Worm (Caenorhabditis elegans): ENCODE data around the gene kin-21.

DNA sequence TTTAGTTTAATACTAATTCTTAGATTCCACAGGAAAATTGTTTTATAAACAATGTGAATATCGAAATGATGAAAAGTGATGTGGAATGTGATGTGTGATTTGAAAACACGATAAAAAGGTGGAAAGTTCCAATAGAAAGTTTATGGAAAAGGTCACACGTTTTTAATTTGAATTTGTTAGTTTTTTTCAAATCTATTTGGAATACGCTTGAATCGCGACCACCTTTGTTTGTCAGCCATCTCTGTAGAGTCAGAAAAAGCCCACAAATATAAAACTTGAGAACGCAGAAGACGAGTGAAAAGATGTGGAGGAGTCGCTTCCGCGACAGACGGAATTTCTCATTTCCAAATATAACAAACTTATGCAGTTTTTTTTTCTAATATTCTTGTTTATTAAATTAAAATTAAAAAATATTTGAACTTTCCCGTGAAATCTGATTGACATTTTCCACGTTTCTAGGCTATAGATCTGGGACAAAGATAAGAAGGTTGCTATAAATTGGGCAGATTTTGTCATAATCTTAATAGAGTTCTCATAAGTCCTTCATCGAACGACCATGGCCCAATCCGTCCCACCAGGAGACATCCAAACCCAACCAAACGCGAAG is 8.4 kb downstream of the kin-21 start, which contains the start of the genes kin-24 and msp-56:
- TF ChIP-seq unc-39 (tag; optimal IDR thresholded peaks at IDR 0.05) (no peak), ceh-82 (tag; optimal IDR thresholded peaks at IDR 0.05) (no peak), ztf-4 (tag; optimal IDR thresholded peaks at IDR 0.05) (no peak), skn-1 (tag; optimal IDR thresholded peaks at IDR 0.05) (no peak), unc-62 (GFP tag; optimal IDR thresholded peaks at IDR 0.05) (no peak), nhr-25 (tag; optimal IDR thresholded peaks at IDR 0.05) (no peak), ZK546.5 (tag; optimal IDR thresholded peaks at IDR 0.05) (no peak), elt-3 (tag; optimal IDR thresholded peaks at IDR 0.05) (no peak), mab-5 (tag; optimal IDR thresholded peaks at IDR 0.05) (no peak), ama-1 (optimal IDR thresholded peaks at IDR 0.05) (no peak), snpc-4 (tag; optimal IDR thresholded peaks at IDR 0.05) (no peak), egl-27 (tag; optimal IDR thresholded peaks at IDR 0.05) (no peak), unc-55 (GFP tag; optimal IDR thresholded peaks at IDR 0.05) (no peak)
